Fruit fly (Drosophila melanogaster): Measurements from ENCODE around the gene CG6138.

dm6 chr2L:10608662-10609262 lies 41.7 kb downstream of the CG6138 start:
- TF ChIP-seq ind (GFP tag; optimal IDR thresholded peaks at IDR 0.05) (no peak), CG15073 (GFP tag; optimal IDR thresholded peaks at IDR 0.05) (no peak), CG10366 (GFP tag; IDR thresholded peaks at IDR 0.05) (no peak), CG33213 (GFP tag; optimal IDR thresholded peaks at IDR 0.05) (no peak), CG11085 (GFP tag; IDR thresholded peaks at IDR 0.05) (no peak), usp (GFP tag; optimal IDR thresholded peaks at IDR 0.05) (no peak), HHEX (GFP tag; optimal IDR thresholded peaks at IDR 0.05) (no peak), CG31441 (GFP tag; IDR thresholded peaks at IDR 0.05) (no peak), CG13775 (GFP tag; optimal IDR thresholded peaks at IDR 0.05) (no peak), CG10274 (GFP tag; optimal IDR thresholded peaks at IDR 0.05) (no peak), CG10147 (GFP tag; optimal IDR thresholded peaks at IDR 0.05) (no peak)

Data from whole organism, embryonic.